Fruit fly (Drosophila melanogaster) whole organism, embryonic: ENCODE measurements around the gene CG15803.

ENCODE experiments used
- Atf-2 ChIP-seq: fragments of 200-800 bp; sonication (Bioruptor generic); optimal IDR thresholded peaks from 2 replicates; lab custom pipeline; 2016; ENCODE audit warnings: missing biosample characterization, missing genetic modification characterization
- CG10209 ChIP-seq: fragments of 200-800 bp; sonication (Bioruptor generic); optimal IDR thresholded peaks from 3 replicates; lab custom pipeline; 2017; ENCODE audit warnings: missing biosample characterization, mild to moderate bottlenecking, missing genetic modification characterization, missing genetic modification reagents
- CG1024 ChIP-seq: fragments of 200-800 bp; sonication (Bioruptor generic); IDR thresholded peaks from 2 replicates; pipeline ENCODE4 v1.3.6; 2022; ENCODE audit warnings: missing biosample characterization, missing genetic modification characterization
- CG12071 ChIP-seq: fragments of 200-800 bp; sonication (Bioruptor generic); optimal IDR thresholded peaks from 3 replicates; lab custom pipeline; 2018; ENCODE audit warnings: missing biosample characterization, mild to moderate bottlenecking, missing genetic modification characterization
- CG13775 ChIP-seq: fragments of 200-800 bp; sonication (Bioruptor generic); optimal IDR thresholded peaks from 3 replicates; lab custom pipeline; 2017; ENCODE audit warnings: missing biosample characterization, mild to moderate bottlenecking, missing genetic modification characterization
- CG14965 ChIP-seq: fragments of 200-800 bp; sonication (Bioruptor generic); optimal IDR thresholded peaks from 2 replicates; lab custom pipeline; 2016; ENCODE audit warnings: missing biosample characterization, missing genetic modification characterization, borderline replicate concordance
- CG15479 ChIP-seq: fragments of 200-800 bp; sonication (Bioruptor generic); optimal IDR thresholded peaks from 3 replicates; lab custom pipeline; 2019; ENCODE audit warnings: missing biosample characterization, mild to moderate bottlenecking, missing genetic modification characterization, moderate library complexity
- CG17829 ChIP-seq: fragments of 200-800 bp; optimal IDR thresholded peaks from 2 replicates; lab custom pipeline; 2019; ENCODE audit warnings: missing biosample characterization, mild to moderate bottlenecking, missing genetic modification characterization, moderate library complexity
- CG18764 ChIP-seq: fragments of 200-800 bp; sonication (Bioruptor generic); optimal IDR thresholded peaks from 3 replicates; lab custom pipeline; 2016; ENCODE audit warnings: missing biosample characterization, missing genetic modification characterization
- CG2202 ChIP-seq: fragments of 200-800 bp; sonication (Bioruptor generic); optimal IDR thresholded peaks from 2 replicates; lab custom pipeline; 2018; ENCODE audit warnings: missing biosample characterization, mild to moderate bottlenecking, missing genetic modification characterization
- CG30020 ChIP-seq: fragments of 200-800 bp; optimal IDR thresholded peaks from 2 replicates; lab custom pipeline; 2019; ENCODE audit warnings: missing biosample characterization, mild to moderate bottlenecking, missing genetic modification characterization, moderate library complexity
- CG3163 ChIP-seq: fragments of 200-800 bp; sonication (Bioruptor generic); optimal IDR thresholded peaks from 3 replicates; lab custom pipeline; 2016; ENCODE audit warnings: missing biosample characterization, missing genetic modification characterization
- CG32767 ChIP-seq: fragments of 200-800 bp; sonication (Bioruptor generic); IDR thresholded peaks from 2 replicates; pipeline ENCODE4 v1.3.6; 2022; ENCODE audit warnings: missing biosample characterization, missing genetic modification characterization
- CG3281 ChIP-seq: fragments of 200-800 bp; sonication (Bioruptor generic); optimal IDR thresholded peaks from 3 replicates; lab custom pipeline; 2017; ENCODE audit warnings: missing biosample characterization, mild to moderate bottlenecking, missing genetic modification characterization
- CG4707 ChIP-seq: fragments of 200-800 bp; sonication (Bioruptor generic); optimal IDR thresholded peaks from 2 replicates; lab custom pipeline; 2018; ENCODE audit warnings: missing biosample characterization, mild to moderate bottlenecking, missing genetic modification characterization, moderate library complexity
- CG4854 ChIP-seq: fragments of 200-800 bp; sonication (Bioruptor generic); optimal IDR thresholded peaks from 2 replicates; lab custom pipeline; 2016; ENCODE audit warnings: missing biosample characterization, missing genetic modification characterization, inconsistent platforms
- CG6175 ChIP-seq: fragments of 200-800 bp; sonication (Bioruptor generic); IDR thresholded peaks from 3 replicates; pipeline ENCODE4 v1.3.6; 2022; ENCODE audit warnings: missing biosample characterization, missing genetic modification characterization
- CG6813 ChIP-seq: fragments of 200-800 bp; sonication (Bioruptor generic); optimal IDR thresholded peaks from 2 replicates; lab custom pipeline; 2017; ENCODE audit warnings: missing biosample characterization, missing genetic modification characterization, mild to moderate bottlenecking, moderate library complexity, missing genetic modification reagents
- CG8924 ChIP-seq: fragments of 200-800 bp; optimal IDR thresholded peaks from 3 replicates; lab custom pipeline; 2019; ENCODE audit warnings: missing biosample characterization, mild to moderate bottlenecking, missing genetic modification characterization, moderate library complexity
- CG9817 ChIP-seq: fragments of 200-800 bp; sonication (Bioruptor generic); optimal IDR thresholded peaks from 2 replicates; lab custom pipeline; 2018; ENCODE audit warnings: missing biosample characterization, mild to moderate bottlenecking, missing genetic modification characterization, moderate library complexity
- CG9876 ChIP-seq: fragments of 200-800 bp; sonication (Bioruptor generic); optimal IDR thresholded peaks from 2 replicates; lab custom pipeline; 2016; ENCODE audit warnings: missing biosample characterization, missing genetic modification characterization
- Dbx ChIP-seq: fragments of 200-800 bp; sonication (Bioruptor generic); IDR thresholded peaks from 3 replicates; pipeline ENCODE4 v1.3.6; 2022; ENCODE audit warnings: missing biosample characterization, missing genetic modification characterization
- Dip2 ChIP-seq: fragments of 200-800 bp; sonication (Bioruptor generic); IDR thresholded peaks from 2 replicates; pipeline ENCODE4 v1.3.6; 2022; ENCODE audit warnings: missing biosample characterization, missing genetic modification characterization
- Doc3 ChIP-seq: fragments of 200-800 bp; sonication (Bioruptor generic); IDR thresholded peaks from 3 replicates; pipeline ENCODE4 v1.3.6; 2022; ENCODE audit warnings: missing biosample characterization, missing genetic modification characterization; ENCODE audit not compliant: partially characterized antibody
- Drgx ChIP-seq: fragments of 200-800 bp; sonication (Bioruptor generic); IDR thresholded peaks from 2 replicates; pipeline ENCODE4 v1.3.6; 2022; ENCODE audit warnings: missing biosample characterization, missing genetic modification characterization
- Elba2 ChIP-seq: fragments of 200-800 bp; sonication (Bioruptor generic); optimal IDR thresholded peaks from 3 replicates; lab custom pipeline; 2016; ENCODE audit warnings: missing biosample characterization, missing genetic modification characterization
- H15 ChIP-seq: fragments of 200-800 bp; sonication (Bioruptor generic); IDR thresholded peaks from 3 replicates; pipeline ENCODE4 v1.3.6; 2022; ENCODE audit warnings: missing biosample characterization, missing genetic modification characterization
- Meics ChIP-seq: fragments of 200-800 bp; sonication (Bioruptor generic); optimal IDR thresholded peaks from 2 replicates; lab custom pipeline; 2017; ENCODE audit warnings: missing biosample characterization, mild to moderate bottlenecking, missing genetic modification characterization
- Mes4 ChIP-seq: fragments of 200-800 bp; sonication (Bioruptor generic); optimal IDR thresholded peaks from 2 replicates; lab custom pipeline; 2016; ENCODE audit warnings: missing biosample characterization, missing genetic modification characterization
- Ravus ChIP-seq: fragments of 200-800 bp; sonication (Bioruptor generic); IDR thresholded peaks from 2 replicates; pipeline ENCODE4 v1.3.6; 2022; ENCODE audit warnings: missing biosample characterization, missing genetic modification characterization
- Side ChIP-seq: fragments of 200-800 bp; sonication (Bioruptor generic); optimal IDR thresholded peaks from 2 replicates; lab custom pipeline; 2016; ENCODE audit warnings: missing biosample characterization, missing genetic modification characterization
- Taf1 ChIP-seq: fragments of 200-800 bp; sonication (Bioruptor generic); IDR thresholded peaks from 2 replicates; pipeline ENCODE4 v1.3.6; 2022; ENCODE audit warnings: missing biosample characterization, missing genetic modification characterization
- YL-1 ChIP-seq: fragments of 200-800 bp; sonication (Bioruptor generic); optimal IDR thresholded peaks from 3 replicates; lab custom pipeline; 2017; ENCODE audit warnings: missing biosample characterization, mild to moderate bottlenecking, missing genetic modification characterization
- ash1 ChIP-seq: fragments of 200-800 bp; sonication (Bioruptor generic); optimal IDR thresholded peaks from 2 replicates; lab custom pipeline; 2018; ENCODE audit warnings: missing biosample characterization, mild to moderate bottlenecking, missing genetic modification characterization
- bcd ChIP-seq: fragments of 200-800 bp; sonication (Bioruptor generic); optimal IDR thresholded peaks from 2 replicates; lab custom pipeline; 2017; ENCODE audit warnings: missing biosample characterization, mild to moderate bottlenecking, missing genetic modification characterization
- cad ChIP-seq: fragments of >200 bp; optimal IDR thresholded peaks from 2 replicates; lab custom pipeline; 2017; ENCODE audit warnings: missing biosample characterization, missing genetic modification characterization
- cg ChIP-seq: fragments of 200-800 bp; sonication (Bioruptor generic); optimal IDR thresholded peaks from 3 replicates; lab custom pipeline; 2019; ENCODE audit warnings: missing biosample characterization, mild to moderate bottlenecking, missing genetic modification characterization, moderate library complexity
- chn ChIP-seq: fragments of 200-800 bp; sonication (Bioruptor generic); optimal IDR thresholded peaks from 2 replicates; lab custom pipeline; 2016; ENCODE audit warnings: missing biosample characterization, missing genetic modification characterization
- gt ChIP-seq: fragments of 200-800 bp; sonication (Bioruptor generic); IDR thresholded peaks from 2 replicates; pipeline ENCODE4 v1.3.6; 2022; ENCODE audit warnings: missing biosample characterization, missing genetic modification characterization
- hbn ChIP-seq: fragments of 200-800 bp; sonication (Bioruptor generic); IDR thresholded peaks from 2 replicates; pipeline ENCODE4 v1.3.6; 2022; ENCODE audit warnings: missing biosample characterization, missing genetic modification characterization; ENCODE audit not compliant: partially characterized antibody
- jigr1 ChIP-seq: fragments of 200-800 bp; sonication (Bioruptor generic); IDR thresholded peaks from 3 replicates; pipeline ENCODE4 v1.3.6; 2022; ENCODE audit warnings: missing biosample characterization, missing genetic modification characterization
- lbe ChIP-seq: fragments of 200-800 bp; sonication (Bioruptor generic); optimal IDR thresholded peaks from 2 replicates; lab custom pipeline; 2016; ENCODE audit warnings: missing biosample characterization, mild to moderate bottlenecking, missing genetic modification characterization
- otp ChIP-seq: fragments of 200-800 bp; sonication (Bioruptor generic); IDR thresholded peaks from 3 replicates; pipeline ENCODE4, ENCODE4 v1.3.6; 2022; ENCODE audit warnings: missing biosample characterization, missing genetic modification characterization
- peb ChIP-seq: fragments of 200-800 bp; sonication (Bioruptor generic); IDR thresholded peaks from 2 replicates; pipeline ENCODE4 v1.3.6; 2022; ENCODE audit warnings: missing biosample characterization, missing genetic modification characterization
- schlank ChIP-seq: fragments of 200-800 bp; sonication (Bioruptor generic); optimal IDR thresholded peaks from 2 replicates; lab custom pipeline; 2018; ENCODE audit warnings: missing biosample characterization, mild to moderate bottlenecking, missing genetic modification characterization
- tap ChIP-seq: fragments of 200-800 bp; optimal IDR thresholded peaks from 3 replicates; lab custom pipeline; 2019; ENCODE audit warnings: missing biosample characterization, mild to moderate bottlenecking, missing genetic modification characterization, moderate library complexity
- tup ChIP-seq: fragments of 200-800 bp; sonication (Bioruptor generic); optimal IDR thresholded peaks from 2 replicates; lab custom pipeline; 2016; ENCODE audit warnings: missing biosample characterization, mild to moderate bottlenecking, missing genetic modification characterization, moderate library complexity
- usp ChIP-seq: fragments of >200 bp; optimal IDR thresholded peaks from 2 replicates; lab custom pipeline; 2017; ENCODE audit warnings: missing biosample characterization, missing genetic modification characterization
- wek ChIP-seq: fragments of 200-800 bp; sonication (Bioruptor generic); optimal IDR thresholded peaks from 3 replicates; lab custom pipeline; 2018; ENCODE audit warnings: missing biosample characterization, mild to moderate bottlenecking, missing genetic modification characterization, moderate library complexity

Gene CG15803

DNA sequence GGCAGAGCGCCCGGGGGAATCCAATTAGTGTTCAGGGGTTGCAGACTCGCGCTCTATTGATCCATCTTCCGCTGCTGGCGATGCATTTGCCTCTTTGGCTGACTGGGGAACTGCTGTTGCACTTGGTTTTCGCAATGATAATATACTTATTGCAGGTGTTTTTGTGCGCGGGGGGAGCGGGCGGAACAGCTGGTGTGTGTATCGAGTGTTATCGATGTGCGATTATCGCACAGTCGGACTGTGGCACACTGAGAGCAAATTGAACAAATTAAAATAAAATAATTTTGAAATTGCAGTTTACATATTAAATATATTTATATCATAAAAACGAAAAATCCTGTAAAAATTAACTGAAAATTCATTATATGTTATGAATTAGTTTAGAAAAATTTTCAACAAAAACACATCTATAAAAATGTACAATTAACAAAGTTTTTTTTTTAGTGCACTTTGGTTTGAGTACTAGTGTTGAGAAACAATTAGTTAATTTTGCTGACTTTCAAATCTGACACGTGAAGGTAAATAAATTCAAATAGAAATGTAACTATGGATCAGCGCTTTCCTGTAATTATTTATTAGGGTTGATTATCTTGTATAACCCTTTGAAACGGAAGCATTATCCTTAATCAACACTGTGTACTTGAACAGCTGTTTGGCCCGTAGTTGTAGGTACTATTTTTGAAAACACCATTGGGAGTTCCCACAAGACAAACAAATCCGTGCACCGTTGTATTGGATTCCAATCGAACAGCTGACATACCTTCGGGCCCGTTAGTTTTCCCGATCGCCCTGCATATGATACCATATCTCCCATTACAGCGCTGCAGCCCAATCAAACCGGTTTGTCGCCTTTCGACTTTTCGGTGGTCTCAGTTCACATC is 42.3 kb upstream of the CG15803 start, which contains the start of the genes Wdr37 and koko (continued):
- peak; percentile 99 for TF ChIP-seq CG32767 (GFP tag; lab: Robert Waterston, UW)
- TF ChIP-seq CG8924 (tag; lab: Kevin White, UChicago): peak; percentile 98
- peak; percentile 94 for TF ChIP-seq CG3281 (GFP tag; lab: Kevin White, UChicago)
- peak; percentile 37; the same call in 1 of the 2 replicates for TF ChIP-seq hbn (GFP tag; lab: Robert Waterston, UW)
- peak; percentile 88 for TF ChIP-seq CG6813
- TF ChIP-seq Meics (GFP tag; lab: Kevin White, UChicago): peak; percentile 95
- peak; percentile 91 for TF ChIP-seq CG2202
- TF ChIP-seq cad (GFP tag; lab: Kevin White, UChicago): no peak
- peak; percentile 96 for TF ChIP-seq CG10209
- TF ChIP-seq tup: peak; percentile 63
- TF ChIP-seq Atf-2: peak; percentile 69
- TF ChIP-seq CG1024 (GFP tag; lab: Robert Waterston, UW): peak; percentile 92
- TF ChIP-seq cg (GFP tag; lab: Kevin White, UChicago): no peak
- TF ChIP-seq tap (tag; lab: Kevin White, UChicago): peak; percentile 94
- TF ChIP-seq schlank (tag; lab: Kevin White, UChicago): peak; percentile 83
- peak; percentile 96 for TF ChIP-seq CG9817 (tag; lab: Kevin White, UChicago)
- peak; percentile 99 for TF ChIP-seq Dbx (GFP tag; lab: Robert Waterston, UW)
- TF ChIP-seq CG3163: peak; percentile 41
- TF ChIP-seq otp (GFP tag; lab: Robert Waterston, UW): peak; percentile 94
- TF ChIP-seq peb (GFP tag; lab: Robert Waterston, UW): peak; percentile 97
- TF ChIP-seq CG4854 (GFP tag; lab: Kevin White, UChicago): peak; percentile 66
- TF ChIP-seq CG15479 (GFP tag; lab: Kevin White, UChicago): peak; percentile 63
- TF ChIP-seq CG30020 (tag; lab: Kevin White, UChicago): peak; percentile 87
- TF ChIP-seq wek (GFP tag; lab: Kevin White, UChicago): no peak
- peak; percentile 67 for TF ChIP-seq chn (GFP tag; lab: Kevin White, UChicago)
- peak; percentile 92 for TF ChIP-seq CG6175 (GFP tag; lab: Robert Waterston, UW)
- peak; percentile 40 for TF ChIP-seq CG14965 (GFP tag; lab: Kevin White, UChicago)
- peak; percentile 98 for TF ChIP-seq CG13775 (GFP tag; lab: Kevin White, UChicago)
- TF ChIP-seq lbe: peak; percentile 85
- peak; percentile 46; the same call in 1 of the 3 replicates for TF ChIP-seq Doc3 (GFP tag; lab: Robert Waterston, UW)
- peak; percentile 93 for TF ChIP-seq gt
- TF ChIP-seq H15: peak; percentile 94
- peak; percentile 94 for TF ChIP-seq jigr1 (GFP tag; lab: Robert Waterston, UW)
- peak; percentile 42 for TF ChIP-seq CG9876 (GFP tag; lab: Kevin White, UChicago)
- peak; percentile 98 for TF ChIP-seq CG17829 (tag; lab: Kevin White, UChicago)
- TF ChIP-seq usp: no peak
- TF ChIP-seq Dip2 (GFP tag; lab: Robert Waterston, UW): peak; percentile 50; the same call in 1 of the 2 replicates
- TF ChIP-seq CG18764: peak; percentile 94
- peak; percentile 98 for TF ChIP-seq Drgx (GFP tag; lab: Robert Waterston, UW)
- peak; percentile 94 for TF ChIP-seq Ravus (GFP tag; lab: Robert Waterston, UW)
- TF ChIP-seq Side (GFP tag; lab: Kevin White, UChicago): peak; percentile 82
- TF ChIP-seq CG12071 (GFP tag; lab: Kevin White, UChicago): peak; percentile 24
- TF ChIP-seq YL-1 (GFP tag; lab: Kevin White, UChicago): peak; percentile 72
- TF ChIP-seq Mes4 (GFP tag; lab: Kevin White, UChicago): peak; percentile 58
- TF ChIP-seq bcd (GFP tag; lab: Kevin White, UChicago): peak; percentile 96
- TF ChIP-seq Taf1: peak; percentile 93
- TF ChIP-seq CG4707: peak; percentile 44
- peak; percentile 92 for TF ChIP-seq Elba2
- TF ChIP-seq ash1 (GFP tag; lab: Kevin White, UChicago): peak; percentile 3
